Worm (Caenorhabditis elegans): ENCODE measurements around the gene F07F6.2.

The F07F6.2 gene

DNA sequence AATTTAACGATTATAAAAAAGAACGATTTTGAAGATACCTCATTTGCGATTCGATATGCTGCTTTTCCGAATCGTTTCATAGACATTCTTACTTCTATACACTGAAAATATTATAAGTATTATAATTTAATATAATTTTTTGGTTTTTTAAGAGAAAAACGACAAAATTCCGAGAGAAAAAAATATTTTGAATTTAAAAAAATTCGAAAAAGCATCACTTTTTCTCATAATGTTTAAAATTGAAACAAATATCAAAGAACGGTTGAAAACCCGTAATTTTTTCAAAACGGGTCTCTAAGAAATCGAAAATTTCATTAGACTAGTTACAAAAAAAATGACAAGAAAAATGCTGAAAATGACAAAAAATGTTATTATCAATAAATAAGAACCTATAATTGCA is 34.4 kb upstream of the F07F6.2 start, which contains the start of gene pink-1:
Gene pink-1, minus strand, starts transcription at position 101 of the 400 bp plus-strand sequence.
- TF ChIP-seq madf-6 (GFP tag; IDR thresholded peaks at IDR 0.05) (no peak), D2030.7 (GFP tag; IDR thresholded peaks at IDR 0.05) (no peak), madf-8 (GFP tag; conservative IDR thresholded peaks at IDR 0.05) (no peak), ceh-100 (GFP tag; IDR thresholded peaks at IDR 0.05) (no peak), rpc-1 (optimal IDR thresholded peaks at IDR 0.05) (no peak), rpc-1 (tag; optimal IDR thresholded peaks at IDR 0.05) (no peak), tlf-1 (GFP tag; optimal IDR thresholded peaks at IDR 0.05) (no peak)

DNA sequence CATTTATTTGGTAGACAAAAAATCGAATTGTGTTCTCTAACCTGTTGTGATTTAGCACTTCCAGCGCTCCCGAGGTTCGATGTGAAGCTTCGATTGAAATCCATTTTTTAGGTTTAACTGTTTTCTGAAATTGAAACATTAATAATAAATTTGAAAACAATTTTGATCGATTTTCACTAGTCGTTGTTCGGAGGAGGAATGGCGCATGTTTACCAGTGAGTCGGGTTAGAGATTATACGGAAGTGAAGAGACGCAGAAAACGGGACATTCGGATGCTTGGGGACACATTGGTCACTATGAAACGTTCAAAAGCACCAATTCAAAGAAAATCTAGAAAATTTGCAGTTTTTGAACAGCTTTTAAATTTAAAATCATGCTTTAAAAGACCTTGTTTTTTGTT is 31.2 kb upstream of the F07F6.2 start, which contains the start of gene fbxl-3:
Gene fbxl-3, minus strand, starts transcription at position 124 of the 400 bp plus-strand sequence.
- no peak for TF ChIP-seq F22D6.2 (tag; optimal IDR thresholded peaks at IDR 0.05)
- no peak for TF ChIP-seq F37B4.10 (GFP tag; IDR thresholded peaks at IDR 0.05)
- TF ChIP-seq F57C9.4 (tag; optimal IDR thresholded peaks at IDR 0.05): no peak
- TF ChIP-seq Y56A3A.18 (GFP tag; IDR thresholded peaks at IDR 0.05): no peak
- TF ChIP-seq F39B2.1 (GFP tag; IDR thresholded peaks at IDR 0.05): no peak
- TF ChIP-seq lir-1 (GFP tag; conservative IDR thresholded peaks at IDR 0.05): no peak
- peak; percentile 83; the same call in 1 of the 2 replicates for TF ChIP-seq hmg-1.2 (GFP tag; IDR thresholded peaks at IDR 0.05)

DNA sequence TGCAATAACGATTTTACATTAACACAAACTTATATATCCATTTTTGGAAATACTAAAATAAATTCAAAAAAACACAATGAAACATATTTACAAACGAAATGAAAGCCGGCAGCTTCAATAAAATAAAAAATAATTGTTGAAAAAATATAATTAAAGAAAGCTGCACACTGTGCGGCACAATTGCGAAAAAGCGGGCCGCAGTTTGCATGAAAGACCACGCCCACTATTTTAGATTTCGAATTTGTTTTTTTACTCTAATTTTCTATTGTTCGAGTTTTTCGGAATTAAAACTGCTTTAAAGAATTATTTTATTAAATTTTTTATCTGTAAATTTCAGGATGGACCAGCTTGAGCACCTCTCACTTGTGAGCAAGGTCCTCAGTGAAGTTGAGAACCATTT is 30.8 kb upstream of the F07F6.2 start, which contains the start of gene mog-5:
Gene mog-5, plus strand, starts transcription at position 338 of the 400 bp plus-strand sequence.
- TF ChIP-seq rpc-1 (optimal IDR thresholded peaks at IDR 0.05): peak; percentile 14
- TF ChIP-seq rpc-1 (tag; optimal IDR thresholded peaks at IDR 0.05): no peak
- no peak for TF ChIP-seq let-607 (tag; optimal IDR thresholded peaks at IDR 0.05)
- TF ChIP-seq atf-7 (tag; optimal IDR thresholded peaks at IDR 0.05): no peak
- TF ChIP-seq F10E7.11 (tag; optimal IDR thresholded peaks at IDR 0.05): no peak
- no peak for TF ChIP-seq lin-40 (tag; optimal IDR thresholded peaks at IDR 0.05)
- peak; percentile 22 for TF ChIP-seq pha-4 (tag; optimal IDR thresholded peaks at IDR 0.05)
- TF ChIP-seq lir-1 (GFP tag; conservative IDR thresholded peaks at IDR 0.05): no peak
- peak; percentile 23 for TF ChIP-seq snpc-1.3 (tag; optimal IDR thresholded peaks at IDR 0.05; ENCODE audit: insufficient read depth)

- no peak for TF ChIP-seq F33H1.4 (GFP tag; IDR thresholded peaks at IDR 0.05)
- TF ChIP-seq Y56A3A.18 (GFP tag; IDR thresholded peaks at IDR 0.05): no peak
- no peak for TF ChIP-seq B0261.1 (tag; optimal IDR thresholded peaks at IDR 0.05)
These were observed 22.5 kb upstream of the F07F6.2 start, which contains the start of gene clec-141 for ce11 chrII:5407548-5407947. TSS of gene clec-141 (minus strand) at chrII:5407648.

- no peak for TF ChIP-seq madf-8 (GFP tag; conservative IDR thresholded peaks at IDR 0.05)
- no peak for TF ChIP-seq egl-18 (GFP tag; IDR thresholded peaks at IDR 0.05)
- TF ChIP-seq F57C9.4 (tag; optimal IDR thresholded peaks at IDR 0.05): no peak
- no peak for TF ChIP-seq Y56A3A.18 (GFP tag; IDR thresholded peaks at IDR 0.05)
- TF ChIP-seq ztf-6 (GFP tag; IDR thresholded peaks at IDR 0.05): no peak
- TF ChIP-seq ztf-28 (GFP tag; IDR thresholded peaks at IDR 0.05): no peak
- no peak for TF ChIP-seq F22D6.2 (tag; optimal IDR thresholded peaks at IDR 0.05)
- no peak for TF ChIP-seq K11D2.4 (GFP tag; IDR thresholded peaks at IDR 0.05)
- no peak for TF ChIP-seq akir-1 (GFP tag; optimal IDR thresholded peaks at IDR 0.05)
- no peak for TF ChIP-seq atf-7 (tag; optimal IDR thresholded peaks at IDR 0.05)
- TF ChIP-seq B0261.1 (tag; optimal IDR thresholded peaks at IDR 0.05): no peak
- TF ChIP-seq lag-1 (GFP tag; IDR thresholded peaks at IDR 0.05): no peak
- TF ChIP-seq aptf-3 (GFP tag; IDR thresholded peaks at IDR 0.05): no peak
- no peak for TF ChIP-seq C17E4.6 (GFP tag; IDR thresholded peaks at IDR 0.05)
- no peak for TF ChIP-seq ccch-3 (GFP tag; optimal IDR thresholded peaks at IDR 0.05)
- no peak for TF ChIP-seq sdz-38 (tag; optimal IDR thresholded peaks at IDR 0.05)
- no peak for TF ChIP-seq T07F8.4 (tag; optimal IDR thresholded peaks at IDR 0.05)
- TF ChIP-seq hlh-12 (tag; optimal IDR thresholded peaks at IDR 0.05): no peak
- TF ChIP-seq zim-3 (tag; optimal IDR thresholded peaks at IDR 0.05): no peak
These were observed 21.1 kb upstream of the F07F6.2 start, which contains the start of the genes EEED8.12 and EEED8.4 for ce11 chrII:5408924-5409323. TSS of gene EEED8.12 (minus strand) at chrII:5409024. TSS of gene EEED8.4 (plus strand) at chrII:5409319.
